Worm (Caenorhabditis elegans) whole organism, L4 larva: ENCODE data around the gene F10C1.3.

Experiments used
- attf-4 ChIP-seq: sonication (generic microtip); optimal IDR thresholded peaks from 3 replicates; lab custom pipeline; 2017; ENCODE audit warnings: missing biosample characterization, missing genetic modification characterization
- lim-7 ChIP-seq: fragments of 200-800 bp; sonication (Bioruptor generic); IDR thresholded peaks from 2 replicates; pipeline ENCODE4 v1.3.6; 2022; ENCODE audit warnings: missing genetic modification characterization, missing compliant biosample characterization
- lin-13 ChIP-seq: fragments of 150-350 bp; optimal IDR thresholded peaks from 2 replicates; lab custom pipeline; 2014; ENCODE audit warnings: missing biosample characterization, missing genetic modification reagents, missing genetic modification characterization
- pha-4 ChIP-seq, 2 experiments: fragments of 150-350 bp in 1 of 2; fragments of 200-800 bp in 1 of 2; sonication (Bioruptor generic) in 1 of 2; IDR thresholded peaks in 1 of 2; optimal IDR thresholded peaks in 1 of 2; 2 replicates each; pipeline versions ENCODE4 v1.3.6 to Lab custom; 2014 to 2022; ENCODE audit warnings: missing genetic modification characterization in 2 of 2, missing genetic modification reagents in 2 of 2, missing biosample characterization in 1 of 2, missing compliant biosample characterization in 1 of 2
- spr-1 ChIP-seq: sonication (generic microtip); optimal IDR thresholded peaks from 2 replicates; lab custom pipeline; 2016; ENCODE audit warnings: mild to moderate bottlenecking, missing genetic modification characterization, missing compliant biosample characterization
- unc-62 ChIP-seq, 3 experiments: fragments of 150-350 bp in 1 of 3; sonication (generic microtip); optimal IDR thresholded peaks in 2 of 3; peaks in 1 of 3; 1 replicate in 1 of 3; 2 replicates in 2 of 3; lab custom pipeline; 2014 to 2017; ENCODE audit warnings: missing biosample characterization in 3 of 3, missing genetic modification characterization in 3 of 3, missing genetic modification reagents in 3 of 3, missing genotype in 1 of 3

- no peak for TF ChIP-seq lim-7
- no peak for TF ChIP-seq spr-1
- TF ChIP-seq attf-4 (tag; lab: Kevin White, UChicago): no peak
- no peak for TF ChIP-seq pha-4 (GFP tag; IDR thresholded peaks at IDR 0.05; lab: Robert Waterston, UW)
- no peak for TF ChIP-seq pha-4 (tag; optimal IDR thresholded peaks at IDR 0.05; lab: Kevin White, UChicago)
- TF ChIP-seq unc-62 (GFP tag; optimal IDR thresholded peaks at IDR 0.05 in 1 of 2; lab: Kevin White, UChicago): no peak
- no peak for TF ChIP-seq unc-62 (tag; optimal IDR thresholded peaks at IDR 0.05; lab: Kevin White, UChicago)
- TF ChIP-seq lin-13 (GFP tag; lab: Kevin White, UChicago): no peak
Observed at ce11 chrII:5774879-5775278, 17.3 kb upstream of the F10C1.3 start.
